Worm (Caenorhabditis elegans) whole organism, mixed stage, embryonic: ENCODE results near the gene gst-13.

Experiments used
- cnd-1 ChIP-seq: fragments of 200-800 bp; sonication (Bioruptor generic); optimal IDR thresholded peaks from 2 replicates; lab custom pipeline; 2018; ENCODE audit warnings: mild to moderate bottlenecking, missing genetic modification characterization, missing compliant biosample characterization
- elt-3 ChIP-seq: fragments of 150-350 bp; optimal IDR thresholded peaks from 2 replicates; lab custom pipeline; 2014; ENCODE audit warnings: missing biosample characterization, missing genetic modification characterization
- flh-1 ChIP-seq: fragments of 200-800 bp; sonication (Bioruptor generic); optimal IDR thresholded peaks from 2 replicates; lab custom pipeline; 2018; ENCODE audit warnings: mild to moderate bottlenecking, missing genetic modification characterization, moderate library complexity, missing compliant biosample characterization
- lin-13 ChIP-seq: fragments of 150-350 bp; optimal IDR thresholded peaks from 2 replicates; lab custom pipeline; 2014; ENCODE audit warnings: missing biosample characterization, missing genetic modification characterization
- lin-32 ChIP-seq: fragments of 200-800 bp; sonication (Bioruptor generic); optimal IDR thresholded peaks from 2 replicates; lab custom pipeline; 2018; ENCODE audit warnings: mild to moderate bottlenecking, missing genetic modification characterization, missing compliant biosample characterization
- nhr-28 ChIP-seq: fragments of 150-350 bp; optimal IDR thresholded peaks from 2 replicates; lab custom pipeline; 2014; ENCODE audit warnings: missing biosample characterization, missing genetic modification characterization
- pha-4 ChIP-seq: fragments of 150-350 bp; optimal IDR thresholded peaks from 2 replicates; lab custom pipeline; 2018; ENCODE audit warnings: missing biosample characterization, missing genetic modification reagents, missing genetic modification characterization
- snpc-4 ChIP-seq: fragments of 150-350 bp; optimal IDR thresholded peaks from 2 replicates; lab custom pipeline; 2014; ENCODE audit warnings: missing biosample characterization, missing genetic modification characterization
- tbx-8 ChIP-seq: fragments of 200-800 bp; sonication (Bioruptor generic); optimal IDR thresholded peaks from 2 replicates; lab custom pipeline; 2018; ENCODE audit warnings: mild to moderate bottlenecking, missing genetic modification characterization, moderate library complexity, missing compliant biosample characterization
- unc-62 ChIP-seq: fragments of 150-350 bp; optimal IDR thresholded peaks from 2 replicates; lab custom pipeline; 2014; ENCODE audit warnings: missing biosample characterization, missing genetic modification reagents, missing genetic modification characterization

- TF ChIP-seq cnd-1 (tag; lab: Kevin White, UChicago), result no peak
- no peak for TF ChIP-seq nhr-28 (tag; lab: Kevin White, UChicago)
- TF ChIP-seq tbx-8 (GFP tag; lab: Kevin White, UChicago), result no peak
- no peak for TF ChIP-seq lin-13
- TF ChIP-seq flh-1 (GFP tag; lab: Kevin White, UChicago), result no peak
- TF ChIP-seq unc-62 (GFP tag; lab: Kevin White, UChicago), result no peak
- no peak for TF ChIP-seq pha-4 (tag; lab: Kevin White, UChicago)
- no peak for TF ChIP-seq elt-3
- no peak for TF ChIP-seq snpc-4
- no peak for TF ChIP-seq lin-32 (GFP tag; lab: Kevin White, UChicago)
Measured at ce11 chrII:9265705-9266104, 34.4 kb downstream of the gst-13 start.
